Worm (Caenorhabditis elegans) whole organism, late embryonic: ENCODE data around the gene lin-5.
A peak's percentile ranks its signal among the peaks of the same experiment; 100 is the strongest.

Experiments used
- K02D7.2 ChIP-seq: sonication (generic microtip); optimal IDR thresholded peaks from 2 replicates; lab custom pipeline; 2017; ENCODE audit warnings: mild to moderate bottlenecking, missing genetic modification characterization, missing compliant biosample characterization
- T23F11.4 ChIP-seq: fragments of 200-800 bp; sonication (Bioruptor generic); optimal IDR thresholded peaks from 2 replicates; lab custom pipeline; 2018; ENCODE audit warnings: mild to moderate bottlenecking, missing genetic modification characterization, missing compliant biosample characterization
- Y22D7AL.16 ChIP-seq: sonication (generic microtip); optimal IDR thresholded peaks from 2 replicates; lab custom pipeline; 2016; ENCODE audit warnings: missing genetic modification characterization, missing compliant biosample characterization
- ahr-1 ChIP-seq: sonication (generic microtip); optimal IDR thresholded peaks from 2 replicates; lab custom pipeline; 2016; ENCODE audit warnings: missing genetic modification characterization, missing compliant biosample characterization
- ama-1 ChIP-seq: fragments of 150-350 bp; optimal IDR thresholded peaks from 2 replicates; lab custom pipeline; 2014
- ceh-18 ChIP-seq: sonication (generic microtip); optimal IDR thresholded peaks from 2 replicates; lab custom pipeline; 2016; ENCODE audit warnings: missing genetic modification characterization, missing compliant biosample characterization
- ceh-19 ChIP-seq: fragments of 200-800 bp; sonication (Bioruptor generic); optimal IDR thresholded peaks from 2 replicates; lab custom pipeline; 2018; ENCODE audit warnings: mild to moderate bottlenecking, missing genetic modification characterization, missing compliant biosample characterization
- ceh-31 ChIP-seq: sonication (generic microtip); optimal IDR thresholded peaks from 2 replicates; lab custom pipeline; 2016; ENCODE audit warnings: missing genetic modification characterization, missing compliant biosample characterization
- ceh-34 ChIP-seq: sonication (generic microtip); optimal IDR thresholded peaks from 2 replicates; lab custom pipeline; 2016; ENCODE audit warnings: mild to moderate bottlenecking, missing genetic modification characterization, missing compliant biosample characterization
- ceh-6 ChIP-seq: fragments of 200-800 bp; sonication (Bioruptor generic); optimal IDR thresholded peaks from 2 replicates; lab custom pipeline; 2018; ENCODE audit warnings: mild to moderate bottlenecking, missing genetic modification characterization, missing compliant biosample characterization
- che-1 ChIP-seq: sonication (generic microtip); optimal IDR thresholded peaks from 2 replicates; lab custom pipeline; 2016; ENCODE audit warnings: mild to moderate bottlenecking, missing genetic modification characterization, missing compliant biosample characterization
- dve-1 ChIP-seq: sonication (generic microtip); optimal IDR thresholded peaks from 2 replicates; lab custom pipeline; 2017; ENCODE audit warnings: antibody characterized with exemption, mild to moderate bottlenecking, missing genetic modification characterization, missing compliant biosample characterization
- elt-4 ChIP-seq: sonication (generic microtip); optimal IDR thresholded peaks from 2 replicates; lab custom pipeline; 2016; ENCODE audit warnings: missing genetic modification characterization, missing compliant biosample characterization
- eyg-1 ChIP-seq: sonication (generic microtip); optimal IDR thresholded peaks from 2 replicates; lab custom pipeline; 2016; ENCODE audit warnings: missing genotype, missing genetic modification characterization, missing compliant biosample characterization
- fkh-10 ChIP-seq: fragments of 150-350 bp; optimal IDR thresholded peaks from 2 replicates; lab custom pipeline; 2014; ENCODE audit warnings: missing biosample characterization, missing genetic modification reagents, missing genetic modification characterization
- hlh-13 ChIP-seq: fragments of 200-800 bp; sonication (Bioruptor generic); optimal IDR thresholded peaks from 2 replicates; lab custom pipeline; 2018; ENCODE audit warnings: mild to moderate bottlenecking, missing genetic modification characterization, missing compliant biosample characterization
- hlh-6 ChIP-seq: sonication (generic microtip); optimal IDR thresholded peaks from 2 replicates; lab custom pipeline; 2016; ENCODE audit warnings: missing genotype, missing genetic modification characterization, missing compliant biosample characterization
- lin-11 ChIP-seq: fragments of 200-800 bp; sonication (Bioruptor generic); optimal IDR thresholded peaks from 2 replicates; lab custom pipeline; 2018; ENCODE audit warnings: mild to moderate bottlenecking, missing genetic modification characterization, missing compliant biosample characterization
- madf-2 ChIP-seq: sonication (generic microtip); optimal IDR thresholded peaks from 2 replicates; lab custom pipeline; 2017; ENCODE audit warnings: missing genetic modification characterization, missing compliant biosample characterization
- nfya-1 ChIP-seq: sonication (generic microtip); optimal IDR thresholded peaks from 2 replicates; lab custom pipeline; 2017; ENCODE audit warnings: missing genetic modification characterization, mild to moderate bottlenecking, missing compliant biosample characterization, antibody characterized with exemption, moderate library complexity
- nhr-232 ChIP-seq: sonication (generic microtip); optimal IDR thresholded peaks from 2 replicates; lab custom pipeline; 2016; ENCODE audit warnings: missing genetic modification characterization, missing compliant biosample characterization
- odd-2 ChIP-seq: sonication (generic microtip); optimal IDR thresholded peaks from 2 replicates; lab custom pipeline; 2017; ENCODE audit warnings: antibody characterized with exemption, mild to moderate bottlenecking, missing genetic modification characterization, missing compliant biosample characterization
- pag-3 ChIP-seq: sonication (generic microtip); optimal IDR thresholded peaks from 2 replicates; lab custom pipeline; 2016; ENCODE audit warnings: missing compliant biosample characterization, missing genetic modification characterization, borderline replicate concordance
- pat-9 ChIP-seq: fragments of 200-800 bp; sonication (Bioruptor generic); optimal IDR thresholded peaks from 2 replicates; lab custom pipeline; 2018; ENCODE audit warnings: mild to moderate bottlenecking, missing genetic modification characterization, moderate library complexity, missing compliant biosample characterization
- pha-4 ChIP-seq: fragments of 150-350 bp; optimal IDR thresholded peaks from 2 replicates; lab custom pipeline; 2018; ENCODE audit warnings: missing biosample characterization, missing genetic modification reagents, missing genetic modification characterization
- pros-1 ChIP-seq: fragments of 150-350 bp; optimal IDR thresholded peaks from 2 replicates; lab custom pipeline; 2014; ENCODE audit warnings: missing biosample characterization, missing genetic modification reagents, missing genetic modification characterization
- ref-2 ChIP-seq: sonication (generic microtip); optimal IDR thresholded peaks from 2 replicates; lab custom pipeline; 2016; ENCODE audit warnings: missing genetic modification characterization, missing compliant biosample characterization
- rnt-1 ChIP-seq: sonication (generic microtip); optimal IDR thresholded peaks from 2 replicates; lab custom pipeline; 2016; ENCODE audit warnings: missing genetic modification characterization, missing compliant biosample characterization
- sdc-2 ChIP-seq: sonication (generic microtip); optimal IDR thresholded peaks from 2 replicates; lab custom pipeline; 2016; ENCODE audit warnings: missing genotype, missing genetic modification characterization, missing compliant biosample characterization
- sox-4 ChIP-seq: sonication (generic microtip); optimal IDR thresholded peaks from 2 replicates; lab custom pipeline; 2017; ENCODE audit warnings: mild to moderate bottlenecking, missing genetic modification characterization, inconsistent platforms, missing compliant biosample characterization
- tbx-7 ChIP-seq: sonication (generic microtip); optimal IDR thresholded peaks from 2 replicates; lab custom pipeline; 2016; ENCODE audit warnings: missing genotype, missing genetic modification characterization, missing compliant biosample characterization
- ttx-3 ChIP-seq: sonication (generic microtip); optimal IDR thresholded peaks from 2 replicates; lab custom pipeline; 2016; ENCODE audit warnings: missing genetic modification reagents, missing genetic modification characterization, missing compliant biosample characterization
- unc-42 ChIP-seq: sonication (generic microtip); optimal IDR thresholded peaks from 2 replicates; lab custom pipeline; 2016; ENCODE audit warnings: missing genotype, missing genetic modification characterization, missing compliant biosample characterization
- unc-55 ChIP-seq: sonication (generic microtip); optimal IDR thresholded peaks from 2 replicates; lab custom pipeline; 2017; ENCODE audit warnings: missing biosample characterization, missing genetic modification reagents, missing genetic modification characterization
- ztf-16 ChIP-seq: sonication (generic microtip); optimal IDR thresholded peaks from 2 replicates; lab custom pipeline; 2017; ENCODE audit warnings: missing genetic modification characterization, missing compliant biosample characterization

lin-5 gene

DNA sequence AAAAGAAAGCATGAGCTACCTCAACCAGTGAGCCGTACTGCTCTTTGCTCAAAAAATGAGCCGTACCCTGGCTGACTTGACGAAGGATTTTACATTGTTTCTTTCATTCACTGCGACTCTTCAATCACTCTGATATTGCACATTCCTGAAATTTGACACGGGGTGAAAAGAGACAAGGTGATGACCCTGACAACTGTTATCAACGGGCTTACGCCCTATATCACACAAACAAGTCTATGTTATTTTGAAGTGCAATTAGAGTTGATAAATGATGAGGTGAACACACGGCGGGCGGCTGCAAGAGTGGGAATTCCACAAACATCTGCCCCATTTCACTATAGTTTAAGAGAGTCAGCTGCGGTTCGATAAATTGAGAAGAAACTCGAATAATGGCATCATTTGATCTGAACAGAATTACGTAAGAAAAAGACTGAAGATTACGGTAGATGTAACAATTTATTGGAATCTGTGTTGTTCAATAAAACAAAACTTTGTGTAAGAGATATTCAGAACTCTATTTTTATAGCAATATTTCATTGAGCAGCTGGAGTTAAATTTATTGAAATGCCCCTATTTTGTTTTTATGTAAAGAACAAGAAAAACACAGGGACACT, 23.7 kb upstream of the lin-5 start:
- TF ChIP-seq che-1 (no peak), hlh-13 (no peak), ceh-34 (tag; lab: Kevin White, UChicago) (peak; percentile 64), elt-4 (tag; lab: Kevin White, UChicago) (no peak), unc-55 (peak; percentile 43), ceh-18 (tag; lab: Kevin White, UChicago) (peak; percentile 63), ceh-31 (no peak), pros-1 (tag; lab: Kevin White, UChicago) (no peak), pat-9 (tag; lab: Kevin White, UChicago) (no peak), sox-4 (tag; lab: Kevin White, UChicago) (no peak), ama-1 (lab: Kevin White, UChicago) (no peak), lin-11 (no peak), nhr-232 (tag; lab: Kevin White, UChicago) (no peak), rnt-1 (tag; lab: Kevin White, UChicago) (peak; percentile 32), T23F11.4 (GFP tag; lab: Kevin White, UChicago) (no peak), unc-42 (tag; lab: Kevin White, UChicago) (no peak), nfya-1 (tag; lab: Kevin White, UChicago) (no peak), ceh-6 (no peak), K02D7.2 (tag; lab: Kevin White, UChicago) (no peak)

DNA sequence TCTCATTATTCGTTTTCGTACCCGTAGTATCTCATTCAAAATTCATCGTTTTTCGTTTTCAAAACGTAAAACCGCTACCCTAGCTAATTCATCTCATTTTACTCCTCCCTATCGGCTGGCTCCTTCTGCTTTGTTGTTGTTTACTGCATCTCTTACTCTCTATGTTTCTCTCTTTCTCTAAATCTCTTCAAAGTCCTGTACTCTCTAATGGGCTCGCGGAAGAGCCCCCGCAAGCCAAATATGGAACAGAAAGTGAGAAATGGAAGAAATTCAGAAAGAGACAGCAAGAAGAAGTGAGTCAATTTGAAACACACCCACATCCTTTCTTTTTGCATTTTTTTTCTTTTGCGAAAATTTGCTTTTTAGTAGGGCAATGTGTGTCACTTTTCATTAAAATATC, 21.7 kb upstream of the lin-5 start:
- TF ChIP-seq ttx-3 (no peak), eyg-1 (no peak), tbx-7 (tag; lab: Kevin White, UChicago) (no peak), odd-2 (tag; lab: Kevin White, UChicago) (no peak), ztf-16 (tag; lab: Kevin White, UChicago) (no peak), ahr-1 (tag; lab: Kevin White, UChicago) (no peak), nfya-1 (tag; lab: Kevin White, UChicago) (peak; percentile 12), ref-2 (tag; lab: Kevin White, UChicago) (no peak), pag-3 (no peak)

DNA sequence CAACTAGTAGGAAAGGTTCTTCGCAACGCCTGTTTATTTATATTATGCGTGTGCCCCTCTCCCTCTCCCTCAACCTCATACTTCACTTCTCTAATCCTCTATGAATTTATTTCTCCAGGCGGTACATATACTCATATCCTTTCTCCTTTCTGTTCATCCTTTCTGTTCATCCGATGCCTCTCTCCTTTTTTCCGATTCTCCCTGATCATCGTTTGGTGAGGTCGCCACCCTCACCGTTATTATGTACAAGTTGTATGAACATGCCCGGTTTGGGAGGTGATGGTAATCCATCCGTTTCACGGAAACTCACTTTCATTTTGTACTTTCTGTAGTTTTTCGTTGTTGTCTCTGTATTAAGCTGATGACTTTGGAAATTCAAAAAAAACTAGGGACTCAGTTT, 20.7 kb upstream of the lin-5 start:
- TF ChIP-seq ceh-31 (peak; percentile 16), nfya-1 (tag; lab: Kevin White, UChicago) (peak; percentile 45), hlh-6 (no peak), unc-55 (peak; percentile 42)

DNA sequence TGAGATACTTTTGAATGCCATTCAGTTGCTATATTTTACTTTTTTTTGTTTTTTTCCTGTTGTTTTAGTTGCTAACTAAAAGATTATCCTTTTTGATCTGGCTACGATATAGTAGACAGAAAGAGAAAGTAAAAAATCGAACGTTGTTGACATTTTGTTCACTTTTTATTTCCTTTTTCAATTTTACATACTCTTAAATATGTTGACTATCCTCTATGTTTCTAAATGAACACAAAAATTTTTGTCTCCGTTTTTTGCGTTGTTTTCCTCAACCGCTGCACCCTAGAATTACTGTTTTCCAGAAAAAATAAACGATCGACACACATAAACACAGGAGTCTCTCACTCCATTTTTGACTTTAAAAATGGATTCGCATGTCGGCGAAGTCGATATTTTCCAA, 18.3 kb upstream of the lin-5 start, which contains the start of gene klp-3:
Gene klp-3, plus strand, starts transcription at position 301 of the 400 bp plus-strand sequence.
- TF ChIP-seq pha-4 (tag; lab: Kevin White, UChicago): no peak
- no peak for TF ChIP-seq sdc-2 (tag; lab: Kevin White, UChicago)
- TF ChIP-seq Y22D7AL.16 (tag; lab: Kevin White, UChicago): no peak
- no peak for TF ChIP-seq madf-2
- TF ChIP-seq fkh-10 (GFP tag; lab: Kevin White, UChicago): no peak
- no peak for TF ChIP-seq tbx-7 (tag; lab: Kevin White, UChicago)

DNA sequence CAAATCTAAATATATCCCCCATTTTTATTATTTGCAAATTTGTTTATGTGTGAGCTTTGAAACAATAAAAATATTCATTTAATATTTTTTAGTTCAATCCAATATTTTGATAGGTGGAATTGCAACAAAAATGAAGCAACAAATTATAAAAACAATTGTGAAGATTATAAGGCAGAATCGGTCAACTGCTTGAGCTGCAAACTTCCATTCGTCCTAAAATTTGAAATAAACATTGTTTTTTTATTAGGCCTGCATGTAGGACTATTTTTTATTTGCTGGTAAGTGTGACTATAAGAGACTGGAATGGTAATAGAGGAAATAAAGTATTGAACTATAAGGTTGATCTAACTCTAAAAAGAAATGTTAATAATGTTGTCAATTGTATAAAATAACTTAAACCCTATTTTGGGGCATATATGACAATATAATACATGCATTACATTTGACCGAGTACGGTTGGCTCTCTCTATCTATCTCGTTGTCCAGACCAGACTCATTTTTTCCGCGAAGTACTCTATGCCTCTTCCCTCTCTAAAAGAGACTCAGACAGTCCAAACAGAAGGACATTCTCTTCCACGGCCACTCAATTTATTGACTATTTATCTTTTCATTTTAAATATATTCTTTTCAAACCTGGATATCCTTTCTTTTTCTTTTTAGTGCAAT, 14.7 kb upstream of the lin-5 start, which contains the start of gene T09A5.4:
Gene T09A5.4, plus strand, starts transcription at position 616 of the 666 bp plus-strand sequence.
- TF ChIP-seq ahr-1 (tag; lab: Kevin White, UChicago) (no peak), Y22D7AL.16 (tag; lab: Kevin White, UChicago) (no peak), dve-1 (no peak), elt-4 (tag; lab: Kevin White, UChicago) (no peak), ceh-19 (GFP tag; lab: Kevin White, UChicago) (no peak), ceh-6 (no peak), odd-2 (tag; lab: Kevin White, UChicago) (no peak), sdc-2 (tag; lab: Kevin White, UChicago) (no peak)
